Fruit fly (Drosophila melanogaster) whole organism, wandering third instar larva: ENCODE data around the gene CG7182.

Experiments used
- Abd-B ChIP-seq: fragments of >200 bp; optimal IDR thresholded peaks from 2 replicates; lab custom pipeline; 2017; ENCODE audit warnings: missing biosample characterization, missing genetic modification characterization
- CG32264 ChIP-seq: fragments of 200-800 bp; sonication (Bioruptor generic); optimal IDR thresholded peaks from 2 replicates; lab custom pipeline; 2016; ENCODE audit warnings: missing biosample characterization, missing genetic modification characterization
- CG9705 ChIP-seq: fragments of 200-800 bp; sonication (Bioruptor generic); optimal IDR thresholded peaks from 2 replicates; lab custom pipeline; 2018; ENCODE audit warnings: missing biosample characterization, mild to moderate bottlenecking, missing genetic modification characterization
- CrebA ChIP-seq: fragments of 200-800 bp; sonication (Bioruptor generic); optimal IDR thresholded peaks from 2 replicates; lab custom pipeline; 2016; ENCODE audit warnings: missing biosample characterization, mild to moderate bottlenecking, missing genetic modification characterization, borderline replicate concordance
- Dfd ChIP-seq: fragments of >200 bp; optimal IDR thresholded peaks from 2 replicates; lab custom pipeline; 2017; ENCODE audit warnings: missing biosample characterization, missing genetic modification characterization
- Dif ChIP-seq: fragments of 200-275, 200-300 bp; sonication (Bioruptor generic); optimal IDR thresholded peaks from 2 replicates; lab custom pipeline; 2018; ENCODE audit warnings: missing biosample characterization, missing genetic modification characterization; ENCODE audit not compliant: partially characterized antibody
- GATAd ChIP-seq: sonication (Bioruptor generic); optimal IDR thresholded peaks from 2 replicates; lab custom pipeline; 2016; ENCODE audit warnings: missing biosample characterization, missing genetic modification characterization
- HLH106 ChIP-seq: fragments of 200-800 bp; optimal IDR thresholded peaks from 3 replicates; lab custom pipeline; 2019; ENCODE audit warnings: missing biosample characterization, mild to moderate bottlenecking, missing genetic modification characterization, moderate library complexity
- Hnf4 ChIP-seq: fragments of 200-800 bp; sonication (Bioruptor generic); optimal IDR thresholded peaks from 2 replicates; lab custom pipeline; 2016; ENCODE audit warnings: missing biosample characterization, mild to moderate bottlenecking, missing genetic modification characterization
- Hr78 ChIP-seq: fragments of >200 bp; optimal IDR thresholded peaks from 2 replicates; lab custom pipeline; 2017; ENCODE audit warnings: missing biosample characterization, missing genetic modification characterization
- Hr83 ChIP-seq: fragments of 200-300 bp; sonication (Bioruptor generic); optimal IDR thresholded peaks from 2 replicates; lab custom pipeline; 2016; ENCODE audit warnings: missing biosample characterization, mild to moderate bottlenecking, missing genetic modification characterization, moderate library complexity; ENCODE audit not compliant: poor library complexity, severe bottlenecking
- Jra ChIP-seq: sonication (Bioruptor generic); optimal IDR thresholded peaks from 2 replicates; lab custom pipeline; 2016; ENCODE audit warnings: missing biosample characterization, missing genetic modification characterization
- Mio ChIP-seq: sonication (Bioruptor generic); optimal IDR thresholded peaks from 2 replicates; lab custom pipeline; 2016; ENCODE audit warnings: missing biosample characterization, missing genetic modification characterization
- Myc ChIP-seq: fragments of >200 bp; optimal IDR thresholded peaks from 2 replicates; lab custom pipeline; 2017
- N ChIP-seq: fragments of >200 bp; optimal IDR thresholded peaks from 2 replicates; lab custom pipeline; 2018; ENCODE audit warnings: missing biosample characterization, missing external identifiers, missing genetic modification characterization
- OdsH ChIP-seq: fragments of 200-800 bp; sonication (Bioruptor generic); optimal IDR thresholded peaks from 2 replicates; lab custom pipeline; 2016; ENCODE audit warnings: missing biosample characterization, mild to moderate bottlenecking, missing genetic modification characterization
- Rel ChIP-seq, 2 experiments: fragments of 200-800 bp; sonication (Bioruptor generic) in 1 of 2; optimal IDR thresholded peaks; 2 replicates in 1 of 2; 3 replicates in 1 of 2; lab custom pipeline; 2016 to 2019; ENCODE audit warnings: mild to moderate bottlenecking in 2 of 2, missing biosample characterization in 2 of 2, missing genetic modification characterization in 2 of 2, moderate library complexity in 1 of 2
- Sp1 ChIP-seq: fragments of 200-800 bp; sonication (Bioruptor generic); optimal IDR thresholded peaks from 3 replicates; lab custom pipeline; 2019; ENCODE audit warnings: missing biosample characterization, mild to moderate bottlenecking, missing genetic modification characterization, moderate library complexity
- Vsx2 ChIP-seq: fragments of 200-300, 225-300 bp; sonication (Bioruptor generic); optimal IDR thresholded peaks from 2 replicates; lab custom pipeline; 2018; ENCODE audit warnings: missing biosample characterization, missing genetic modification characterization; ENCODE audit not compliant: partially characterized antibody
- br ChIP-seq: fragments of 200-800 bp; sonication (Bioruptor generic); optimal IDR thresholded peaks from 2 replicates; lab custom pipeline; 2016; ENCODE audit warnings: missing biosample characterization, missing genetic modification characterization
- brk ChIP-seq: fragments of 200-800 bp; sonication (Bioruptor generic); optimal IDR thresholded peaks from 2 replicates; lab custom pipeline; 2016; ENCODE audit warnings: missing biosample characterization, mild to moderate bottlenecking, missing genetic modification characterization
- dl ChIP-seq, 2 experiments: fragments of 175-275, 200-275 bp in 1 of 2; fragments of 200-275 bp in 1 of 2; sonication (Bioruptor generic); optimal IDR thresholded peaks; lab custom pipeline; 2018; ENCODE audit warnings: mild to moderate bottlenecking in 2 of 2, missing biosample characterization in 2 of 2, missing genetic modification characterization in 2 of 2, moderate library complexity in 2 of 2; ENCODE audit not compliant: partially characterized antibody in 2 of 2, insufficient read depth in 1 of 2
- dmrt93B ChIP-seq: fragments of 200-800 bp; sonication (Bioruptor generic); optimal IDR thresholded peaks from 2 replicates; lab custom pipeline; 2018; ENCODE audit warnings: missing biosample characterization, mild to moderate bottlenecking, missing genetic modification characterization
- dsf ChIP-seq: sonication (Bioruptor generic); optimal IDR thresholded peaks from 2 replicates; lab custom pipeline; 2016; ENCODE audit warnings: missing biosample characterization, missing genetic modification characterization, borderline replicate concordance
- ey ChIP-seq: fragments of 200-800 bp; sonication (Bioruptor generic); optimal IDR thresholded peaks from 2 replicates; lab custom pipeline; 2016; ENCODE audit warnings: missing biosample characterization, missing genetic modification characterization
- foxo ChIP-seq, 2 experiments: fragments of 200-800 bp; sonication (Bioruptor generic); optimal IDR thresholded peaks; 2 replicates in 1 of 2; 3 replicates in 1 of 2; lab custom pipeline; 2016 to 2017; ENCODE audit warnings: missing biosample characterization in 2 of 2, missing genetic modification characterization in 2 of 2
- fru ChIP-seq: fragments of 200-800 bp; sonication (Bioruptor generic); optimal IDR thresholded peaks from 3 replicates; lab custom pipeline; 2016; ENCODE audit warnings: missing biosample characterization, mild to moderate bottlenecking, missing genetic modification characterization
- h ChIP-seq: fragments of 200-800 bp; sonication (Bioruptor generic); optimal IDR thresholded peaks from 3 replicates; lab custom pipeline; 2016; ENCODE audit warnings: missing biosample characterization, mild to moderate bottlenecking, missing genetic modification characterization
- jim ChIP-seq: fragments of 175-275, 200-325 bp; sonication (Bioruptor generic); optimal IDR thresholded peaks from 2 replicates; lab custom pipeline; 2016; ENCODE audit warnings: missing biosample characterization, mild to moderate bottlenecking, missing genetic modification characterization
- lola ChIP-seq: fragments of >200 bp; optimal IDR thresholded peaks from 2 replicates; lab custom pipeline; 2017; ENCODE audit warnings: missing biosample characterization, missing genetic modification characterization
- pan ChIP-seq: fragments of >200 bp; optimal IDR thresholded peaks from 2 replicates; lab custom pipeline; 2017
- psq ChIP-seq: fragments of 200-800 bp; sonication (Bioruptor generic); optimal IDR thresholded peaks from 3 replicates; lab custom pipeline; 2017; ENCODE audit warnings: missing biosample characterization, mild to moderate bottlenecking, missing genetic modification characterization, moderate library complexity
- rgr ChIP-seq: fragments of 200-800 bp; sonication (Bioruptor generic); optimal IDR thresholded peaks from 3 replicates; lab custom pipeline; 2016; ENCODE audit warnings: missing biosample characterization, mild to moderate bottlenecking, missing genetic modification characterization
- sage ChIP-seq: fragments of 200-800 bp; sonication (Bioruptor generic); optimal IDR thresholded peaks from 2 replicates; lab custom pipeline; 2016; ENCODE audit warnings: missing biosample characterization, mild to moderate bottlenecking, missing genetic modification characterization
- sv ChIP-seq: fragments of 200-800 bp; sonication (Bioruptor generic); optimal IDR thresholded peaks from 3 replicates; lab custom pipeline; 2016; ENCODE audit warnings: missing biosample characterization, missing genetic modification characterization
- tai ChIP-seq: sonication (Bioruptor generic); optimal IDR thresholded peaks from 2 replicates; lab custom pipeline; 2016; ENCODE audit warnings: missing biosample characterization, missing genetic modification characterization
- usp ChIP-seq: fragments of >200 bp; optimal IDR thresholded peaks from 2 replicates; lab custom pipeline; 2017; ENCODE audit warnings: missing biosample characterization, missing genetic modification characterization
- woc ChIP-seq: sonication (Bioruptor generic); optimal IDR thresholded peaks from 2 replicates; lab custom pipeline; 2016; ENCODE audit warnings: missing biosample characterization, mild to moderate bottlenecking, missing genetic modification characterization

The CG7182 gene

dm6 chr3L:8370922-8371321, 24.7 kb upstream of the CG7182 start (continued):
- TF ChIP-seq dsf (GFP tag; lab: Kevin White, UChicago) (no peak), Hr78 (GFP tag; lab: Kevin White, UChicago) (no peak), foxo (GFP tag; optimal IDR thresholded peaks at IDR 0.05; lab: Kevin White, UChicago) (peak in 1 of 2 experiments; percentile 53)

dm6 chr3L:8369456-8369855, 23.3 kb upstream of the CG7182 start:
- TF ChIP-seq CG9705: no peak
- peak; percentile 7 for TF ChIP-seq Sp1

- TF ChIP-seq dsf (GFP tag; lab: Kevin White, UChicago) (no peak), Myc (lab: Kevin White, UChicago) (no peak), Abd-B (GFP tag; lab: Kevin White, UChicago) (no peak), ey (GFP tag; lab: Kevin White, UChicago) (peak; percentile 77), br (peak; percentile 52), h (GFP tag; lab: Kevin White, UChicago) (peak; percentile 79), CG32264 (GFP tag; lab: Kevin White, UChicago) (no peak), tai (GFP tag; lab: Kevin White, UChicago) (no peak), Hnf4 (GFP tag; lab: Kevin White, UChicago) (no peak), Sp1 (peak; percentile 55), N (GFP tag; lab: Kevin White, UChicago) (no peak), CG9705 (no peak), Vsx2 (no peak), rgr (GFP tag; lab: Kevin White, UChicago) (peak; percentile 32), sage (GFP tag; lab: Kevin White, UChicago) (peak; percentile 36), brk (no peak), fru (peak; percentile 77), jim (GFP tag; lab: Kevin White, UChicago) (no peak), foxo (GFP tag; optimal IDR thresholded peaks at IDR 0.05; lab: Kevin White, UChicago) (peak in 1 of 2 experiments; percentile 60), Jra (no peak), lola (GFP tag; lab: Kevin White, UChicago) (no peak), Mio (GFP tag; lab: Kevin White, UChicago) (no peak), usp (no peak), Rel (GFP tag; optimal IDR thresholded peaks at IDR 0.05; lab: Kevin White, UChicago) (peak; percentile 89), Rel (tag; optimal IDR thresholded peaks at IDR 0.05; lab: Kevin White, UChicago) (no peak), GATAd (GFP tag; lab: Kevin White, UChicago) (no peak), Hr78 (GFP tag; lab: Kevin White, UChicago) (no peak), pan (lab: Kevin White, UChicago) (no peak), psq (GFP tag; lab: Kevin White, UChicago) (peak; percentile 32), Hr83 (GFP tag; lab: Kevin White, UChicago) (no peak), Dfd (no peak), HLH106 (tag; lab: Kevin White, UChicago) (peak; percentile 68), dl (GFP tag; optimal IDR thresholded peaks at IDR 0.05; lab: Kevin White, UChicago; ENCODE audit: insufficient read depth in 1 of 2, partially characterized antibody in 2 of 2) (no peak), CrebA (GFP tag; lab: Kevin White, UChicago) (peak; percentile 88), Dif (GFP tag; lab: Kevin White, UChicago) (no peak), sv (GFP tag; lab: Kevin White, UChicago) (no peak), dmrt93B (GFP tag; lab: Kevin White, UChicago) (peak; percentile 60), woc (GFP tag; lab: Kevin White, UChicago) (peak; percentile 63), OdsH (GFP tag; lab: Kevin White, UChicago) (peak; percentile 67)
These were observed 22.6 kb upstream of the CG7182 start for dm6 chr3L:8368694-8369344.
